Worm (Caenorhabditis elegans) whole organism, early embryonic: ENCODE measurements around the gene C18H7.11.

Source experiments
- F13C5.2 ChIP-seq: sonication (generic microtip); optimal IDR thresholded peaks from 2 replicates; lab custom pipeline; 2017; ENCODE audit warnings: mild to moderate bottlenecking, missing genetic modification characterization, inconsistent platforms, missing compliant biosample characterization
- ama-1 ChIP-seq: fragments of 150-350 bp; optimal IDR thresholded peaks from 2 replicates; lab custom pipeline; 2014
- ceh-13 ChIP-seq: fragments of 200-800 bp; sonication (Bioruptor generic); optimal IDR thresholded peaks from 2 replicates; lab custom pipeline; 2018; ENCODE audit warnings: mild to moderate bottlenecking, missing genetic modification characterization, missing compliant biosample characterization
- ceh-36 ChIP-seq: sonication (generic microtip); optimal IDR thresholded peaks from 2 replicates; lab custom pipeline; 2016; ENCODE audit warnings: missing genetic modification characterization, inconsistent platforms, missing compliant biosample characterization
- hnd-1 ChIP-seq: sonication (generic microtip); optimal IDR thresholded peaks from 2 replicates; lab custom pipeline; 2016; ENCODE audit warnings: missing genetic modification characterization, missing compliant biosample characterization
- sea-1 ChIP-seq: fragments of 200-800 bp; sonication (Bioruptor generic); conservative IDR thresholded peaks from 2 replicates; pipeline ENCODE4 v1.3.6; 2022; ENCODE audit warnings: missing genetic modification characterization, missing compliant biosample characterization

DNA sequence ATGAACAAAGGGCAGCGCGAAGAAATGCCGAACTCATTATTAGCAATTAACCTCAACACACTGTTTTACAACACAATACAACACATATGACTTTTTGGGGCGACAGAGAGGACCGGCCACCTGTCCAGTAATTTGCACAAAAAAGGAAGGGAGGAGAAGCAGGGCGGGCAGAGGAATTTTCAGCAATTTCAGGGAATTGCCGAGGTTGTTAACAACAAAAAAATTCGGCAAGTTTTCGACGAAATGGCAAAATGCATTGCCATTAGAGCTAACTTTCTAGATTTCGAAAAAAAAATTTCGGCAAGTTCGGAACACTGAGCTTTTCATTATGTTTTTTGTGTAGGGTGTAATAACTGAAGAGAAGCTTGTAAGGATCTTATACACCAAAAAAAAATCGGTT, 32.7 kb upstream of the C18H7.11 start:
- no peak for TF ChIP-seq sea-1 (GFP tag; lab: Robert Waterston, UW)
- TF ChIP-seq hnd-1 (tag; lab: Kevin White, UChicago): no peak
- TF ChIP-seq ceh-36 (tag; lab: Kevin White, UChicago): no peak
- no peak for TF ChIP-seq ceh-13 (GFP tag; lab: Kevin White, UChicago)
- TF ChIP-seq F13C5.2 (tag; lab: Kevin White, UChicago): no peak
- no peak for TF ChIP-seq ama-1 (lab: Kevin White, UChicago)
